Worm (Caenorhabditis elegans) whole organism, L3 larva: ENCODE measurements around the gene fbxa-104.
A peak's percentile ranks its signal among the peaks of the same experiment; 100 is the strongest.

Source experiments
- R02D3.7 ChIP-seq: fragments of 150-350 bp; optimal IDR thresholded peaks from 2 replicates; lab custom pipeline; 2014; ENCODE audit warnings: missing biosample characterization, missing genetic modification characterization
- ZK546.5 ChIP-seq: sonication (generic microtip); optimal IDR thresholded peaks from 2 replicates; lab custom pipeline; 2017; ENCODE audit warnings: missing biosample characterization, missing genetic modification characterization
- aly-2 ChIP-seq: fragments of 150-350 bp; optimal IDR thresholded peaks from 2 replicates; lab custom pipeline; 2014; ENCODE audit warnings: missing biosample characterization, missing genetic modification characterization
- ama-1 ChIP-seq: fragments of 150-350 bp; optimal IDR thresholded peaks from 2 replicates; lab custom pipeline; 2018
- ceh-16 ChIP-seq: sonication (generic microtip); optimal IDR thresholded peaks from 2 replicates; lab custom pipeline; 2017; ENCODE audit warnings: missing biosample characterization, missing genetic modification characterization
- ceh-28 ChIP-seq: fragments of 150-350 bp; optimal IDR thresholded peaks from 2 replicates; lab custom pipeline; 2014; ENCODE audit warnings: missing biosample characterization, missing genetic modification reagents, missing genetic modification characterization
- ceh-82 ChIP-seq: fragments of 150-350 bp; optimal IDR thresholded peaks from 2 replicates; lab custom pipeline; 2014; ENCODE audit warnings: missing biosample characterization, missing genetic modification characterization
- elt-2 ChIP-seq: sonication (generic microtip); optimal IDR thresholded peaks from 2 replicates; lab custom pipeline; 2016; ENCODE audit warnings: missing genetic modification reagents, mild to moderate bottlenecking, missing genetic modification characterization, missing compliant biosample characterization
- elt-3 ChIP-seq, 3 experiments: fragments of 150-350 bp in 1 of 3; sonication (generic microtip) in 2 of 3; optimal IDR thresholded peaks; 2 replicates in 2 of 3; 4 replicates in 1 of 3; lab custom pipeline; 2014 to 2017; ENCODE audit warnings: missing biosample characterization in 3 of 3, missing genetic modification characterization in 3 of 3
- eor-1 ChIP-seq, 2 experiments: fragments of 150-350 bp; optimal IDR thresholded peaks; 2 replicates each; lab custom pipeline; 2014 to 2018; ENCODE audit warnings: missing biosample characterization in 2 of 2, missing genetic modification characterization in 2 of 2
- fkh-10 ChIP-seq: sonication (generic microtip); optimal IDR thresholded peaks from 2 replicates; lab custom pipeline; 2017; ENCODE audit warnings: missing biosample characterization, missing genetic modification reagents, missing genetic modification characterization
- fos-1 ChIP-seq: fragments of 150-350 bp; optimal IDR thresholded peaks from 2 replicates; lab custom pipeline; 2014; ENCODE audit warnings: missing biosample characterization, missing genetic modification characterization
- jun-1 ChIP-seq: fragments of 150-350 bp; optimal IDR thresholded peaks from 2 replicates; lab custom pipeline; 2014; ENCODE audit warnings: missing biosample characterization, missing genetic modification reagents, missing genetic modification characterization
- lin-15B ChIP-seq: fragments of 150-350 bp; optimal IDR thresholded peaks from 2 replicates; lab custom pipeline; 2014; ENCODE audit warnings: missing biosample characterization, missing genetic modification characterization
- lin-39 ChIP-seq: fragments of 150-350 bp; optimal IDR thresholded peaks from 2 replicates; lab custom pipeline; 2018; ENCODE audit warnings: missing biosample characterization, missing genetic modification reagents, missing genetic modification characterization
- lsy-12 ChIP-seq: sonication (generic microtip); optimal IDR thresholded peaks from 2 replicates; lab custom pipeline; 2016; ENCODE audit warnings: mild to moderate bottlenecking, missing genetic modification characterization, missing compliant biosample characterization
- mdl-1 ChIP-seq: fragments of 150-350 bp; optimal IDR thresholded peaks from 2 replicates; lab custom pipeline; 2014; ENCODE audit warnings: missing biosample characterization, missing genetic modification characterization
- mml-1 ChIP-seq: fragments of 150-350 bp; sonication (generic microtip); optimal IDR thresholded peaks from 3 replicates; lab custom pipeline; 2014; ENCODE audit warnings: missing biosample characterization, missing genetic modification characterization
- nfya-1 ChIP-seq: sonication (generic microtip); optimal IDR thresholded peaks from 2 replicates; lab custom pipeline; 2017; ENCODE audit warnings: missing genetic modification characterization, mild to moderate bottlenecking, missing compliant biosample characterization, antibody characterized with exemption, moderate library complexity; ENCODE audit not compliant: insufficient read depth
- nhr-12 ChIP-seq: fragments of 150-350 bp; optimal IDR thresholded peaks from 2 replicates; lab custom pipeline; 2014; ENCODE audit warnings: missing biosample characterization, missing genetic modification characterization
- nhr-23 ChIP-seq: fragments of 150-350 bp; optimal IDR thresholded peaks from 2 replicates; lab custom pipeline; 2014; ENCODE audit warnings: missing biosample characterization, missing genetic modification reagents, missing genetic modification characterization
- nhr-237 ChIP-seq: fragments of 150-350 bp; optimal IDR thresholded peaks from 2 replicates; lab custom pipeline; 2014; ENCODE audit warnings: missing biosample characterization, missing genetic modification characterization
- nhr-25 ChIP-seq: sonication (generic microtip); optimal IDR thresholded peaks from 2 replicates; lab custom pipeline; 2017; ENCODE audit warnings: missing biosample characterization, missing genetic modification characterization
- nhr-28 ChIP-seq: fragments of 150-350 bp; optimal IDR thresholded peaks from 2 replicates; lab custom pipeline; 2014; ENCODE audit warnings: missing biosample characterization, missing genetic modification characterization
- nhr-43 ChIP-seq: sonication (generic microtip); optimal IDR thresholded peaks from 2 replicates; lab custom pipeline; 2016; ENCODE audit warnings: mild to moderate bottlenecking, missing genetic modification characterization, missing compliant biosample characterization; ENCODE audit not compliant: poor library complexity, severe bottlenecking
- nhr-76 ChIP-seq: fragments of 150-350 bp; sonication (generic microtip); optimal IDR thresholded peaks from 5 replicates; lab custom pipeline; 2014; ENCODE audit warnings: missing biosample characterization, missing genetic modification characterization
- nhr-77 ChIP-seq: fragments of 150-350 bp; optimal IDR thresholded peaks from 2 replicates; lab custom pipeline; 2014; ENCODE audit warnings: missing biosample characterization, missing genetic modification characterization
- pha-4 ChIP-seq: fragments of 150-350 bp; optimal IDR thresholded peaks from 2 replicates; lab custom pipeline; 2014; ENCODE audit warnings: missing biosample characterization, missing genetic modification reagents, missing genetic modification characterization
- sea-2 ChIP-seq: fragments of 150-350 bp; sonication (generic microtip); optimal IDR thresholded peaks from 4 replicates; lab custom pipeline; 2014; ENCODE audit warnings: missing biosample characterization, missing genetic modification reagents, missing genetic modification characterization
- snpc-4 ChIP-seq: fragments of 150-350 bp; optimal IDR thresholded peaks from 2 replicates; lab custom pipeline; 2014; ENCODE audit warnings: missing biosample characterization, missing genetic modification characterization
- unc-39 ChIP-seq: sonication (generic microtip); optimal IDR thresholded peaks from 4 replicates; lab custom pipeline; 2017; ENCODE audit warnings: missing biosample characterization, missing genetic modification characterization
- unc-62 ChIP-seq: fragments of 150-350 bp; sonication (generic microtip); optimal IDR thresholded peaks from 4 replicates; lab custom pipeline; 2014; ENCODE audit warnings: missing biosample characterization, missing genetic modification reagents, missing genetic modification characterization
- zag-1 ChIP-seq: fragments of 150-350 bp; optimal IDR thresholded peaks from 2 replicates; lab custom pipeline; 2014; ENCODE audit warnings: missing biosample characterization, missing genetic modification characterization
- ztf-11 ChIP-seq: fragments of 150-350 bp; optimal IDR thresholded peaks from 2 replicates; lab custom pipeline; 2014; ENCODE audit warnings: missing biosample characterization, missing genetic modification characterization
- ztf-4 ChIP-seq: fragments of 150-350 bp; optimal IDR thresholded peaks from 2 replicates; lab custom pipeline; 2014; ENCODE audit warnings: missing biosample characterization, missing genetic modification characterization

The fbxa-104 gene

ce11 chrV:15395347-15395746, 28.1 kb downstream of the fbxa-104 start, which contains the start of gene cyb-3:
Gene cyb-3, plus strand, starts transcription at chrV:15395696.
- TF ChIP-seq nhr-25 (tag; lab: Kevin White, UChicago) (no peak), jun-1 (tag; lab: Kevin White, UChicago) (no peak)
- TF ChIP-seq, all 47 proteins: peak for 0

- TF ChIP-seq nhr-23 (tag; lab: Kevin White, UChicago) (no peak), lin-15B (peak; percentile 41), R02D3.7 (tag; lab: Kevin White, UChicago) (no peak), zag-1 (tag; lab: Kevin White, UChicago) (no peak), mml-1 (tag; lab: Kevin White, UChicago) (no peak), nhr-77 (tag; lab: Kevin White, UChicago) (no peak), fkh-10 (no peak), lin-39 (no peak), nhr-25 (tag; lab: Kevin White, UChicago) (no peak), nhr-237 (tag; lab: Kevin White, UChicago) (no peak), ceh-16 (no peak), ama-1 (no peak), lsy-12 (no peak), ztf-4 (tag; lab: Kevin White, UChicago) (no peak), mdl-1 (no peak), aly-2 (tag; lab: Kevin White, UChicago) (no peak), nhr-28 (tag; lab: Kevin White, UChicago) (no peak), nfya-1 (tag; lab: Kevin White, UChicago) (no peak), snpc-4 (tag; lab: Kevin White, UChicago) (no peak), pha-4 (tag; lab: Kevin White, UChicago) (peak; percentile 6), elt-2 (peak; percentile 4)
Measured at ce11 chrV:15394906-15395305, 28.6 kb downstream of the fbxa-104 start, which contains the start of gene T06E6.1. Gene T06E6.1, minus strand, starts transcription at chrV:15394961.

ce11 chrV:15392064-15392463, 31.4 kb downstream of the fbxa-104 start:
- TF ChIP-seq nhr-12 (no peak), sea-2 (GFP tag; lab: Kevin White, UChicago) (no peak), unc-39 (no peak), ceh-82 (tag; lab: Kevin White, UChicago) (no peak), fos-1 (tag; lab: Kevin White, UChicago) (no peak), eor-1 (tag; optimal IDR thresholded peaks at IDR 0.05; lab: Kevin White, UChicago) (no peak), mml-1 (tag; lab: Kevin White, UChicago) (no peak), ZK546.5 (tag; lab: Kevin White, UChicago) (no peak), ztf-4 (tag; lab: Kevin White, UChicago) (no peak), nhr-76 (tag; lab: Kevin White, UChicago) (no peak), ama-1 (no peak), elt-3 (tag; optimal IDR thresholded peaks at IDR 0.05; lab: Kevin White, UChicago) (no peak)

- no peak for TF ChIP-seq ceh-28
- no peak for TF ChIP-seq mdl-1
- no peak for TF ChIP-seq sea-2 (GFP tag; lab: Kevin White, UChicago)
- TF ChIP-seq unc-62 (GFP tag; lab: Kevin White, UChicago), result no peak
- no peak for TF ChIP-seq ceh-16
Measured at ce11 chrV:15388820-15389384, 34.6 kb downstream of the fbxa-104 start, which contains the start of gene srh-170. Gene srh-170, minus strand, starts transcription at chrV:15388870.

- TF ChIP-seq jun-1 (tag; lab: Kevin White, UChicago) (no peak), nhr-43 (tag; lab: Kevin White, UChicago) (no peak), lin-39 (no peak), ztf-11 (tag; lab: Kevin White, UChicago) (no peak), zag-1 (tag; lab: Kevin White, UChicago) (no peak), lin-15B (no peak), nhr-77 (tag; lab: Kevin White, UChicago) (no peak)
- TF ChIP-seq, all 47 proteins: peak for 0
Measured at ce11 chrV:15384733-15385132, 38.8 kb downstream of the fbxa-104 start, which contains the start of gene str-102. Gene str-102, plus strand, starts transcription at chrV:15385033.
